Worm (Caenorhabditis elegans): Measurements from ENCODE around the gene cat-2.

Gene cat-2

DNA sequence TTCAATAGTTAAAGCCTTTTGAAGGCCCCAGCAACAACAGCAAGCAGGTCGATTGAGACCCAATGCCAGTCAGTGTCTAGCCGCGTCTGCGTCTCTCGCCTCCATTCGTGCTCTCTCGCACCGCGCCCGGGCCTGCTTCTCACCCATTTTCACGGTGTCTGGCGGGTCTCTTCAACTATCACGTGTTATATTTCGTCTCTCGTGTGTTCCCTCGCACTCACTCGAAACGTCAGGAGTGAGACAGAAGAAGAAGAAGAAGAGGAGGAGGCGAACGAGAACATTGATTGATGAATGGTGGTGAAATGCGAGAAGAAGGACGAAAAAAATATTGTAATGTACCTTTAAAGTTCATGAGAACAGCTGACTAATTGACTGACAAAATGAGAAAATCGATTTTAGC lies 36.4 kb upstream of the cat-2 start (continued):
- TF ChIP-seq repo-1 (tag; optimal IDR thresholded peaks at IDR 0.05) (peak; percentile 41), gei-17 (GFP tag; optimal IDR thresholded peaks at IDR 0.05) (no peak), ztf-26 (tag; optimal IDR thresholded peaks at IDR 0.05) (peak; percentile 71), mes-4 (tag; optimal IDR thresholded peaks at IDR 0.05) (no peak), madf-8 (GFP tag; conservative IDR thresholded peaks at IDR 0.05) (no peak), pha-4 (tag; optimal IDR thresholded peaks at IDR 0.05) (no peak), hmg-20 (GFP tag; IDR thresholded peaks at IDR 0.05) (no peak), somi-1 (GFP tag; optimal IDR thresholded peaks at IDR 0.05) (peak; percentile 79), F37B4.10 (GFP tag; IDR thresholded peaks at IDR 0.05) (no peak), bed-2 (GFP tag; IDR thresholded peaks at IDR 0.05) (no peak), aptf-2 (GFP tag; conservative IDR thresholded peaks at IDR 0.05) (no peak), T26A5.8 (tag; optimal IDR thresholded peaks at IDR 0.05) (no peak), atf-7 (tag; optimal IDR thresholded peaks at IDR 0.05) (peak; percentile 46), hlh-12 (tag; optimal IDR thresholded peaks at IDR 0.05) (no peak), egl-18 (GFP tag; IDR thresholded peaks at IDR 0.05) (no peak)

DNA sequence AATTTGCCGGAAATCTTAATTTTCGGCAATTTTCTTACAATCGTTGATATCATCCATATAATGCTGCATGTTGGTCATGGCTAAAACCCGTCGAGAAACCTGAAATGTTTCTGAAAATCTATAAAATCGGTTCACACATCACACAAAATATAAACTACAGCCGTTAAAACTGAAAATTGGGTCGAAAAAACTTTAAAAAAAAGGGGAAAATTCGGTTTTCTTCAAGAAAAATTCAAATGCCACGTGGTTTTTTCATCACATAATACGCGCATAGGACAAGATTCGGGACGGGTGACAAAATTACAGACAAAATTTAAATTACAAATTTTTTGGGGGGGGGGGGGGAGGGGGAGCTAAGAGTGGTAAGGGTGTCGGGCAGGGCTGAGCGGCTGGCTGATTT lies 25.0 kb upstream of the cat-2 start, which contains the start of gene Y43H11AL.1:
Gene Y43H11AL.1, minus strand, starts transcription at position 101 of the 400 bp plus-strand sequence.
- no peak for TF ChIP-seq pbrm-1 (GFP tag; IDR thresholded peaks at IDR 0.05)
- no peak for TF ChIP-seq unc-130 (GFP tag; optimal IDR thresholded peaks at IDR 0.05)
- TF ChIP-seq ceh-79 (tag; optimal IDR thresholded peaks at IDR 0.05) = no peak
- no peak for TF ChIP-seq Y53F4B.3 (GFP tag; IDR thresholded peaks at IDR 0.05)
- TF ChIP-seq snpc-3.4 (tag; optimal IDR thresholded peaks at IDR 0.05) = no peak
- no peak for TF ChIP-seq lsl-1 (GFP tag; optimal IDR thresholded peaks at IDR 0.05)
- no peak for TF ChIP-seq lin-26 (GFP tag; IDR thresholded peaks at IDR 0.05)
- no peak for TF ChIP-seq Y56A3A.18 (GFP tag; IDR thresholded peaks at IDR 0.05)
- no peak for TF ChIP-seq K11D2.4 (GFP tag; IDR thresholded peaks at IDR 0.05)
- no peak for TF ChIP-seq mel-28 (tag; optimal IDR thresholded peaks at IDR 0.05; ENCODE audit: borderline replicate concordance)
- TF ChIP-seq F23B12.7 (tag; optimal IDR thresholded peaks at IDR 0.05; ENCODE audit: insufficient read depth) = no peak
- TF ChIP-seq cebp-1 (GFP tag; IDR thresholded peaks at IDR 0.05) = no peak
- no peak for TF ChIP-seq cebp-1 (tag; optimal IDR thresholded peaks at IDR 0.05)
- TF ChIP-seq snpc-4 (GFP tag; optimal IDR thresholded peaks at IDR 0.05) = no peak
- TF ChIP-seq snpc-4 (tag; optimal IDR thresholded peaks at IDR 0.05) = no peak
- no peak for TF ChIP-seq hrde-1 (tag; optimal IDR thresholded peaks at IDR 0.05; ENCODE audit: borderline replicate concordance)

DNA sequence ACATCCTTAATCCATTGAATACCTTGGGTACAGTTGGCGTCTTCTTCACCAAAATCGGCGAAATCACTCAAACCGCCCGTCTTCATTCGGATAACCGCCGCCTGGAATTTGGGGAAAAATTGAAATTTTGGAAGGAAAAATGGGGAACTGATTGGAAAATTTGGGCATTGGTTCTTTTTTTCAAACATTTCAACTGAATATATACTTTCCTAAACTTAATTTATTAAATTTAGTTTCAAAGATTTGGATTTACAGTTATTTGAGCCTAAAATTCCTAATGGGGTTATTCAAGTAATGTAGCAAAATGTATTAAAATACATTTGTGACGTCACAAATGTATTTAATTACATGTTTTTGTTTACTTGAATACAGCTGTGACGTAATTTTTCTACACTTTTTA lies 19.9 kb upstream of the cat-2 start, which contains the start of gene laat-1:
Gene laat-1, minus strand, starts transcription at position 101 of the 400 bp plus-strand sequence.
- TF ChIP-seq nhr-90 (tag; optimal IDR thresholded peaks at IDR 0.05) = no peak
- no peak for TF ChIP-seq egl-44 (GFP tag; IDR thresholded peaks at IDR 0.05)
- TF ChIP-seq ztf-22 (GFP tag; optimal IDR thresholded peaks at IDR 0.05) = no peak
- TF ChIP-seq bed-1 (GFP tag; IDR thresholded peaks at IDR 0.05) = 0 out of 2 replicates have a peak, but pooled peaks have one; percentile 22

DNA sequence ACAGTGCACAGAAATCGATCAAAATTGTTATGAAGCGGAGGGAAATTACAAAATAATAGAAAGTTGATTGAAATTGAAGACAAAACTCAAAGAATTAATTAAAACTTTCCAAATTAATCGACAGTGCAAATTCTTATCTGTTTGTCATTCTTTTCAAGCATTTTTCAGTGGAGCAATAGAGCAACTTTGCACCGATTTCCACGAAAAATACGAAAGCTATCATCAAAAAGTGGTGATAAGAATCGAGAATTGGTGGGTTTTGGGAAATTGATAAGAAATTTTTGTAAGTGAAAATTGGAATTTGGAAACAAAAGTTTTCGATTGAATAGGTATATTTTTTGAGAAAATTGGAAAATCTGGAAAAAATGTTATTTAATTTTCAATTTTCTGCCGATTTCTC lies 17.6 kb upstream of the cat-2 start:
- TF ChIP-seq F10E7.11 (tag; optimal IDR thresholded peaks at IDR 0.05) (no peak), ztf-18 (tag; optimal IDR thresholded peaks at IDR 0.05) (no peak), nhr-27 (tag; optimal IDR thresholded peaks at IDR 0.05) (no peak), nhr-80 (tag; optimal IDR thresholded peaks at IDR 0.05) (peak; percentile 72)
